Worm (Caenorhabditis elegans): ENCODE results near the gene nipa-1.

ce11 chrIII:3110614-3111013 is 16.3 kb downstream of the nipa-1 start:
- TF ChIP-seq klf-2 (GFP tag; conservative IDR thresholded peaks at IDR 0.05) (no peak), tab-1 (GFP tag; IDR thresholded peaks at IDR 0.05) (no peak), T22C8.4 (GFP tag; IDR thresholded peaks at IDR 0.05) (no peak), ztf-29 (GFP tag; IDR thresholded peaks at IDR 0.05) (no peak), ztf-23 (GFP tag; IDR thresholded peaks at IDR 0.05) (no peak), cog-1 (tag; optimal IDR thresholded peaks at IDR 0.05) (no peak), ref-1 (GFP tag; conservative IDR thresholded peaks at IDR 0.05) (no peak), flt-1 (GFP tag; IDR thresholded peaks at IDR 0.05) (no peak)

Measured in whole organism, midembryonic.